Fruit fly (Drosophila melanogaster) whole organism, embryonic: ENCODE results near the gene Bhmt.

ENCODE experiments used
- Abd-B ChIP-seq: fragments of 200-800 bp; sonication (Bioruptor generic); optimal IDR thresholded peaks from 2 replicates; lab custom pipeline; 2018; ENCODE audit warnings: missing biosample characterization, mild to moderate bottlenecking, missing genetic modification characterization, moderate library complexity
- Adf1 ChIP-seq: fragments of 200-800 bp; sonication (Bioruptor generic); IDR thresholded peaks from 2 replicates; pipeline ENCODE4 v1.3.6; 2022; ENCODE audit warnings: missing biosample characterization, missing genetic modification characterization
- Atf3 ChIP-seq: fragments of 200-800 bp; sonication (Bioruptor generic); optimal IDR thresholded peaks from 3 replicates; lab custom pipeline; 2016; ENCODE audit warnings: missing biosample characterization, missing genetic modification characterization
- Bdp1 ChIP-seq: fragments of 200-800 bp; sonication (Bioruptor generic); optimal IDR thresholded peaks from 3 replicates; lab custom pipeline; 2016; ENCODE audit warnings: missing biosample characterization, missing genetic modification characterization
- CG10209 ChIP-seq: fragments of 200-800 bp; sonication (Bioruptor generic); optimal IDR thresholded peaks from 3 replicates; lab custom pipeline; 2017; ENCODE audit warnings: missing biosample characterization, mild to moderate bottlenecking, missing genetic modification characterization, missing genetic modification reagents
- CG10543 ChIP-seq: fragments of 200-800 bp; sonication (Bioruptor generic); optimal IDR thresholded peaks from 3 replicates; lab custom pipeline; 2017; ENCODE audit warnings: missing biosample characterization, mild to moderate bottlenecking, missing genetic modification characterization, moderate library complexity
- CG10654 ChIP-seq: fragments of 200-800 bp; sonication (Bioruptor generic); optimal IDR thresholded peaks from 2 replicates; lab custom pipeline; 2016; ENCODE audit warnings: missing biosample characterization, missing genetic modification characterization
- CG10979 ChIP-seq: fragments of 200-800 bp; sonication (Bioruptor generic); optimal IDR thresholded peaks from 2 replicates; lab custom pipeline; 2018; ENCODE audit warnings: missing biosample characterization, mild to moderate bottlenecking, missing genetic modification characterization, moderate library complexity
- CG11247 ChIP-seq: fragments of 200-800 bp; sonication (Bioruptor generic); IDR thresholded peaks from 2 replicates; pipeline ENCODE4 v1.3.6; 2022; ENCODE audit warnings: missing biosample characterization, missing genetic modification characterization
- CG12071 ChIP-seq: fragments of 200-800 bp; sonication (Bioruptor generic); optimal IDR thresholded peaks from 3 replicates; lab custom pipeline; 2018; ENCODE audit warnings: missing biosample characterization, mild to moderate bottlenecking, missing genetic modification characterization
- CG12155 ChIP-seq: fragments of 200-800 bp; sonication (Bioruptor generic); optimal IDR thresholded peaks from 3 replicates; lab custom pipeline; 2016; ENCODE audit warnings: missing biosample characterization, missing genetic modification characterization
- CG12299 ChIP-seq: fragments of 200-800 bp; sonication (Bioruptor generic); optimal IDR thresholded peaks from 2 replicates; lab custom pipeline; 2018; ENCODE audit warnings: missing biosample characterization, mild to moderate bottlenecking, missing genetic modification characterization
- CG1602 ChIP-seq: fragments of 200-800 bp; sonication (Bioruptor generic); optimal IDR thresholded peaks from 3 replicates; lab custom pipeline; 2016; ENCODE audit warnings: missing biosample characterization, missing genetic modification characterization
- CG17568 ChIP-seq: fragments of 200-800 bp; sonication (Bioruptor generic); optimal IDR thresholded peaks from 2 replicates; lab custom pipeline; 2018; ENCODE audit warnings: missing biosample characterization, mild to moderate bottlenecking, missing genetic modification characterization, moderate library complexity
- CG17829 ChIP-seq: fragments of 200-800 bp; optimal IDR thresholded peaks from 2 replicates; lab custom pipeline; 2019; ENCODE audit warnings: missing biosample characterization, mild to moderate bottlenecking, missing genetic modification characterization, moderate library complexity
- CG18619 ChIP-seq: fragments of 200-800 bp; sonication (Bioruptor generic); optimal IDR thresholded peaks from 3 replicates; lab custom pipeline; 2017; ENCODE audit warnings: missing biosample characterization, mild to moderate bottlenecking, missing genetic modification characterization
- CG2712 ChIP-seq: fragments of 200-800 bp; optimal IDR thresholded peaks from 3 replicates; lab custom pipeline; 2019; ENCODE audit warnings: missing biosample characterization, mild to moderate bottlenecking, missing genetic modification characterization, moderate library complexity
- CG2889 ChIP-seq: fragments of 200-800 bp; sonication (Bioruptor generic); IDR thresholded peaks from 3 replicates; pipeline ENCODE4 v1.3.6; 2022; ENCODE audit warnings: missing biosample characterization, missing genetic modification characterization
- CG3838 ChIP-seq: fragments of 200-800 bp; sonication (Bioruptor generic); optimal IDR thresholded peaks from 3 replicates; lab custom pipeline; 2016; ENCODE audit warnings: missing biosample characterization, missing genetic modification characterization
- CG4282 ChIP-seq: fragments of 200-800 bp; sonication (Bioruptor generic); optimal IDR thresholded peaks from 2 replicates; lab custom pipeline; 2016; ENCODE audit warnings: missing biosample characterization, missing genetic modification characterization
- CG6254 ChIP-seq: fragments of 200-800 bp; sonication (Bioruptor generic); optimal IDR thresholded peaks from 3 replicates; lab custom pipeline; 2017; ENCODE audit warnings: mild to moderate bottlenecking, missing biosample characterization, missing genetic modification reagents, missing genetic modification characterization
- CG6683 ChIP-seq: fragments of 200-800 bp; sonication (Bioruptor generic); optimal IDR thresholded peaks from 2 replicates; lab custom pipeline; 2017; ENCODE audit warnings: missing biosample characterization, mild to moderate bottlenecking, missing genetic modification characterization, missing genetic modification reagents
- CG7745 ChIP-seq: fragments of 200-800 bp; sonication (Bioruptor generic); optimal IDR thresholded peaks from 2 replicates; lab custom pipeline; 2018; ENCODE audit warnings: missing biosample characterization, mild to moderate bottlenecking, missing genetic modification characterization, moderate library complexity
- CG7839 ChIP-seq: fragments of 200-800 bp; sonication (Bioruptor generic); optimal IDR thresholded peaks from 3 replicates; lab custom pipeline; 2018; ENCODE audit warnings: missing biosample characterization, mild to moderate bottlenecking, missing genetic modification characterization, moderate library complexity
- CG8281 ChIP-seq: fragments of 200-800 bp; sonication (Bioruptor generic); optimal IDR thresholded peaks from 2 replicates; lab custom pipeline; 2018; ENCODE audit warnings: missing biosample characterization, mild to moderate bottlenecking, missing genetic modification characterization, moderate library complexity
- CG9932 ChIP-seq: fragments of 200-800 bp; sonication (Bioruptor generic); IDR thresholded peaks from 2 replicates; pipeline ENCODE4 v1.3.6; 2022; ENCODE audit warnings: missing biosample characterization, missing genetic modification characterization
- CrebB ChIP-seq: fragments of 200-800 bp; sonication (Bioruptor generic); optimal IDR thresholded peaks from 3 replicates; lab custom pipeline; 2018; ENCODE audit warnings: missing biosample characterization, mild to moderate bottlenecking, missing genetic modification characterization
- D19B ChIP-seq: fragments of 200-800 bp; sonication (Bioruptor generic); optimal IDR thresholded peaks from 2 replicates; lab custom pipeline; 2017; ENCODE audit warnings: missing biosample characterization, mild to moderate bottlenecking, missing genetic modification characterization
- Dip2 ChIP-seq: fragments of 200-800 bp; sonication (Bioruptor generic); IDR thresholded peaks from 2 replicates; pipeline ENCODE4 v1.3.6; 2022; ENCODE audit warnings: missing biosample characterization, missing genetic modification characterization
- E2f1 ChIP-seq: fragments of 200-800 bp; sonication (Bioruptor generic); IDR thresholded peaks from 2 replicates; pipeline ENCODE4 v1.3.6; 2022; ENCODE audit warnings: missing biosample characterization, missing genetic modification characterization
- Gsc ChIP-seq: fragments of 200-800 bp; sonication (Bioruptor generic); IDR thresholded peaks from 2 replicates; pipeline ENCODE4 v1.3.6; 2022; ENCODE audit warnings: missing biosample characterization, missing genetic modification characterization
- Hmx ChIP-seq: fragments of 200-800 bp; sonication (Bioruptor generic); optimal IDR thresholded peaks from 2 replicates; lab custom pipeline; 2016; ENCODE audit warnings: missing biosample characterization, missing genetic modification characterization
- Hr3 ChIP-seq: fragments of 200-800 bp; sonication (Bioruptor generic); optimal IDR thresholded peaks from 3 replicates; lab custom pipeline; 2016; ENCODE audit warnings: missing biosample characterization, missing genetic modification characterization
- NFAT ChIP-seq: fragments of 200-800 bp; sonication (Bioruptor generic); IDR thresholded peaks from 2 replicates; pipeline ENCODE4 v1.3.6; 2022; ENCODE audit warnings: missing biosample characterization, missing genetic modification characterization
- ac ChIP-seq: fragments of 200-800 bp; sonication (Bioruptor generic); optimal IDR thresholded peaks from 3 replicates; lab custom pipeline; 2017; ENCODE audit warnings: missing biosample characterization, mild to moderate bottlenecking, missing genetic modification characterization
- ap ChIP-seq: fragments of 200-800 bp; sonication (Bioruptor generic); IDR thresholded peaks from 2 replicates; pipeline ENCODE4 v1.3.6; 2022; ENCODE audit warnings: missing biosample characterization, missing genetic modification characterization
- br ChIP-seq: fragments of >200 bp; optimal IDR thresholded peaks from 2 replicates; lab custom pipeline; 2017
- chif ChIP-seq, 2 experiments: fragments of 200-800 bp; sonication (Bioruptor generic); optimal IDR thresholded peaks; 3 replicates each; lab custom pipeline; 2016; ENCODE audit warnings: missing biosample characterization in 2 of 2, missing genetic modification characterization in 2 of 2
- corto ChIP-seq: fragments of 200-800 bp; sonication (Bioruptor generic); optimal IDR thresholded peaks from 2 replicates; lab custom pipeline; 2016; ENCODE audit warnings: missing biosample characterization, mild to moderate bottlenecking, missing genetic modification characterization, moderate library complexity
- disco-r ChIP-seq: fragments of 200-800 bp; sonication (Bioruptor generic); optimal IDR thresholded peaks from 2 replicates; lab custom pipeline; 2016; ENCODE audit warnings: missing biosample characterization, missing genetic modification characterization
- exex ChIP-seq: fragments of 200-800 bp; sonication (Bioruptor generic); optimal IDR thresholded peaks from 4 replicates; lab custom pipeline; 2018; ENCODE audit warnings: missing biosample characterization, mild to moderate bottlenecking, missing genetic modification characterization, moderate library complexity
- gem ChIP-seq: fragments of 200-800 bp; sonication (Bioruptor generic); optimal IDR thresholded peaks from 2 replicates; lab custom pipeline; 2019; ENCODE audit warnings: missing biosample characterization, mild to moderate bottlenecking, missing genetic modification characterization, moderate library complexity
- gro ChIP-seq: fragments of 200-800 bp; sonication (Bioruptor generic); optimal IDR thresholded peaks from 2 replicates; lab custom pipeline; 2016; ENCODE audit warnings: missing biosample characterization, missing genetic modification characterization
- inv ChIP-seq: fragments of 200-800 bp; sonication (Bioruptor generic); IDR thresholded peaks from 2 replicates; pipeline ENCODE4 v1.3.6; 2022; ENCODE audit warnings: missing biosample characterization, missing genetic modification characterization; ENCODE audit not compliant: partially characterized antibody
- luna ChIP-seq: fragments of 200-800 bp; sonication (Bioruptor generic); optimal IDR thresholded peaks from 2 replicates; lab custom pipeline; 2016; ENCODE audit warnings: missing biosample characterization, missing genetic modification characterization
- nerfin-2 ChIP-seq: fragments of 200-800 bp; sonication (Bioruptor generic); IDR thresholded peaks from 2 replicates; pipeline ENCODE4 v1.3.6; 2022; ENCODE audit warnings: missing biosample characterization, missing genetic modification characterization; ENCODE audit not compliant: partially characterized antibody
- pfk ChIP-seq: fragments of 200-800 bp; sonication (Bioruptor generic); optimal IDR thresholded peaks from 2 replicates; lab custom pipeline; 2018; ENCODE audit warnings: missing biosample characterization, mild to moderate bottlenecking, missing genetic modification characterization, moderate library complexity
- ranshi ChIP-seq: fragments of 200-800 bp; sonication (Bioruptor generic); IDR thresholded peaks from 2 replicates; pipeline ENCODE4 v1.3.6; 2022; ENCODE audit warnings: missing biosample characterization, missing genetic modification characterization
- shn ChIP-seq: fragments of 200-800 bp; sonication (Bioruptor generic); optimal IDR thresholded peaks from 3 replicates; lab custom pipeline; 2016; ENCODE audit warnings: missing biosample characterization, missing genetic modification characterization
- tio ChIP-seq: fragments of 200-800 bp; sonication (Bioruptor generic); optimal IDR thresholded peaks from 2 replicates; lab custom pipeline; 2017; ENCODE audit warnings: missing biosample characterization, missing genetic modification characterization, inconsistent platforms
- tna ChIP-seq: fragments of 200-800 bp; sonication (Bioruptor generic); IDR thresholded peaks from 2 replicates; pipeline ENCODE4 v1.3.6; 2022; ENCODE audit warnings: missing biosample characterization, missing genetic modification characterization; ENCODE audit not compliant: partially characterized antibody
- tup ChIP-seq: fragments of 200-800 bp; sonication (Bioruptor generic); optimal IDR thresholded peaks from 2 replicates; lab custom pipeline; 2016; ENCODE audit warnings: missing biosample characterization, mild to moderate bottlenecking, missing genetic modification characterization, moderate library complexity

The Bhmt gene

DNA sequence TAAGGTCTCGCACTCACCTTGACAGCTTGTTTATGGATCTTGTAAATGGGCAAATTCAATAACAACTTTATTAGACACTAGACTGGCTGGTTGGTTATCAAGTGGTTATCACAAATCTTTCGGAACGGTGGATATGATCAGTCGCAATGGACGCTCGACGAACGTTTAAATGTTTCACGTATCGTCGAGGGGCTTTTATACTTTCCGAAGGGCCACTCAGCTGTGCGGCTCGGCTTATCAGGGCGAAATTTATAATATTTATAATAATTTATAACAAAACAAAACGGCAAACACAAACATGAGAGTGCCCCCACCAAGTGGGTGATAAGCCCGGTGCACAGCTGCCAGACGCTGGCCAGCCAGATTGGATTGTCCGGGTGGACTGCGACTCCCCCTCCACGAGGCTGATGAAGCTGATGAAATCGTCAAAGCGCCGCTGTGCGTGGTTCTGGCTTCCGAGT, 2.8 kb downstream of the Bhmt start, which contains the start of gene CG10621 (continued):
- TF ChIP-seq CG3838 (GFP tag; lab: Kevin White, UChicago) (no peak), CG10543 (GFP tag; lab: Kevin White, UChicago) (peak; percentile 73), CG17829 (tag; lab: Kevin White, UChicago) (no peak), CG10209 (GFP tag; lab: Kevin White, UChicago) (no peak), CG11247 (GFP tag; lab: Robert Waterston, UW) (no peak), Adf1 (GFP tag; lab: Robert Waterston, UW) (peak; percentile 19; the same call in 1 of the 2 replicates), corto (GFP tag; lab: Kevin White, UChicago) (peak; percentile 49), CG12299 (tag; lab: Kevin White, UChicago) (no peak), Dip2 (no peak), E2f1 (no peak; the same call in 1 of the 2 replicates), ap (GFP tag; lab: Robert Waterston, UW) (no peak), CG2712 (tag; lab: Kevin White, UChicago) (no peak), CG4282 (no peak), ranshi (GFP tag; lab: Robert Waterston, UW) (no peak), Abd-B (no peak), CG12155 (GFP tag; lab: Kevin White, UChicago) (no peak), inv (GFP tag; lab: Robert Waterston, UW) (no peak), CG6683 (GFP tag; lab: Kevin White, UChicago) (no peak), nerfin-2 (peak; percentile 22; the same call in 1 of the 2 replicates), CG1602 (no peak), luna (GFP tag; lab: Kevin White, UChicago) (no peak), disco-r (GFP tag; lab: Kevin White, UChicago) (no peak), Hr3 (GFP tag; lab: Kevin White, UChicago) (no peak), CG18619 (GFP tag; lab: Kevin White, UChicago) (no peak), CG8281 (tag; lab: Kevin White, UChicago) (no peak), gro (peak; percentile 37), tna (GFP tag; lab: Robert Waterston, UW) (no peak), NFAT (GFP tag; lab: Robert Waterston, UW) (no peak), Hmx (GFP tag; lab: Kevin White, UChicago) (no peak), Gsc (GFP tag; lab: Robert Waterston, UW) (no peak), exex (tag; lab: Kevin White, UChicago) (peak; percentile 89), Atf3 (GFP tag; lab: Kevin White, UChicago) (no peak), CG7745 (tag; lab: Kevin White, UChicago) (no peak), tio (GFP tag; lab: Kevin White, UChicago) (no peak), br (lab: Kevin White, UChicago) (no peak), D19B (no peak), CG2889 (GFP tag; lab: Robert Waterston, UW) (no peak), CG7839 (no peak), tup (no peak), gem (tag; lab: Kevin White, UChicago) (no peak), CG6254 (GFP tag; lab: Kevin White, UChicago) (no peak), shn (GFP tag; lab: Kevin White, UChicago) (no peak), CG10654 (GFP tag; lab: Kevin White, UChicago) (no peak), Bdp1 (GFP tag; lab: Kevin White, UChicago) (no peak), CG12071 (GFP tag; lab: Kevin White, UChicago) (no peak), CG10979 (tag; lab: Kevin White, UChicago) (no peak), CG9932 (no peak; the same call in 1 of the 2 replicates), chif (GFP tag; optimal IDR thresholded peaks at IDR 0.05; lab: Kevin White, UChicago) (no peak), ac (GFP tag; lab: Kevin White, UChicago) (no peak), CrebB (tag; lab: Kevin White, UChicago) (peak; percentile 3), pfk (GFP tag; lab: Kevin White, UChicago) (peak; percentile 37), CG17568 (GFP tag; lab: Kevin White, UChicago) (no peak)
